Worm (Caenorhabditis elegans) whole organism, young adult: ENCODE results near the gene acc-1.

ENCODE experiments used
- aptf-3 ChIP-seq: fragments of 200-800 bp; sonication (Bioruptor generic); IDR thresholded peaks from 2 replicates; pipeline ENCODE4 v1.3.6; 2022; ENCODE audit warnings: missing genetic modification characterization, missing compliant biosample characterization
- bed-2 ChIP-seq: fragments of 200-800 bp; sonication (Bioruptor generic); IDR thresholded peaks from 2 replicates; pipeline ENCODE4 v1.3.6; 2022; ENCODE audit warnings: missing genetic modification reagents, missing genetic modification characterization, missing compliant biosample characterization
- ets-4 ChIP-seq: fragments of 200-800 bp; sonication (Bioruptor generic); optimal IDR thresholded peaks from 2 replicates; lab custom pipeline; 2018; ENCODE audit warnings: mild to moderate bottlenecking, missing genetic modification characterization, missing compliant biosample characterization
- hmg-1.2 ChIP-seq: fragments of 200-800 bp; sonication (Bioruptor generic); IDR thresholded peaks from 2 replicates; pipeline ENCODE4 v1.3.6; 2022; ENCODE audit warnings: missing genetic modification reagents, missing genetic modification characterization, missing compliant biosample characterization
- lin-26 ChIP-seq: fragments of 200-800 bp; sonication (Bioruptor generic); IDR thresholded peaks from 2 replicates; pipeline ENCODE4 v1.3.6; 2022; ENCODE audit warnings: missing genetic modification reagents, missing genetic modification characterization, missing compliant biosample characterization
- nfya-1 ChIP-seq: sonication (generic microtip); optimal IDR thresholded peaks from 2 replicates; lab custom pipeline; 2017; ENCODE audit warnings: antibody characterized with exemption, missing compliant biosample characterization, missing genetic modification characterization, borderline replicate concordance; ENCODE audit not compliant: insufficient read depth
- nhr-120 ChIP-seq: fragments of 200-800 bp; sonication (Bioruptor generic); IDR thresholded peaks from 2 replicates; pipeline ENCODE4 v1.3.6; 2022; ENCODE audit warnings: missing genetic modification characterization, missing compliant biosample characterization
- pha-4 ChIP-seq: fragments of 150-350 bp; sonication (generic microtip); optimal IDR thresholded peaks from 2 replicates; lab custom pipeline; 2014; ENCODE audit warnings: missing biosample characterization, missing genetic modification reagents, missing genetic modification characterization
- sea-2 ChIP-seq: fragments of 200-800 bp; sonication (Bioruptor generic); IDR thresholded peaks from 2 replicates; pipeline ENCODE4 v1.3.6; 2022; ENCODE audit warnings: missing genetic modification characterization, missing compliant biosample characterization
- snpc-4 ChIP-seq, 5 experiments: fragments of 150-350 bp in 1 of 5; sonication (generic microtip) in 4 of 5; optimal IDR thresholded peaks; 2 replicates each; lab custom pipeline; 2014 to 2018; ENCODE audit warnings: missing genetic modification characterization in 5 of 5, missing biosample characterization in 3 of 5, antibody characterized with exemption in 2 of 5, mild to moderate bottlenecking in 2 of 5, missing compliant biosample characterization in 2 of 5, missing genotype in 2 of 5, moderate library complexity in 2 of 5, missing genetic modification reagents in 1 of 5
- unc-62 ChIP-seq: fragments of 150-350 bp; optimal IDR thresholded peaks from 2 replicates; lab custom pipeline; 2014; ENCODE audit warnings: missing biosample characterization, missing genetic modification reagents, missing genetic modification characterization

- no peak for TF ChIP-seq snpc-4 (GFP tag; optimal IDR thresholded peaks at IDR 0.05; lab: Kevin White, UChicago)
- no peak for TF ChIP-seq snpc-4 (tag; optimal IDR thresholded peaks at IDR 0.05; lab: Kevin White, UChicago)
- TF ChIP-seq sea-2 (GFP tag; lab: Robert Waterston, UW) = no peak
- no peak for TF ChIP-seq unc-62 (GFP tag; lab: Kevin White, UChicago)
- no peak for TF ChIP-seq ets-4 (GFP tag; lab: Kevin White, UChicago)
- no peak for TF ChIP-seq hmg-1.2 (GFP tag; lab: Robert Waterston, UW)
- TF ChIP-seq bed-2 (GFP tag; lab: Robert Waterston, UW) = no peak
- no peak for TF ChIP-seq nfya-1 (tag; lab: Kevin White, UChicago)
- TF ChIP-seq lin-26 = no peak
- TF ChIP-seq aptf-3 (GFP tag; lab: Robert Waterston, UW) = no peak
- no peak for TF ChIP-seq pha-4 (tag; lab: Kevin White, UChicago)
- TF ChIP-seq nhr-120 (GFP tag; lab: Robert Waterston, UW) = no peak
These were observed 46.9 kb upstream of the acc-1 start for ce11 chrIV:9610923-9611322.
